Worm (Caenorhabditis elegans): ENCODE data around the gene glt-1.

The glt-1 gene

DNA sequence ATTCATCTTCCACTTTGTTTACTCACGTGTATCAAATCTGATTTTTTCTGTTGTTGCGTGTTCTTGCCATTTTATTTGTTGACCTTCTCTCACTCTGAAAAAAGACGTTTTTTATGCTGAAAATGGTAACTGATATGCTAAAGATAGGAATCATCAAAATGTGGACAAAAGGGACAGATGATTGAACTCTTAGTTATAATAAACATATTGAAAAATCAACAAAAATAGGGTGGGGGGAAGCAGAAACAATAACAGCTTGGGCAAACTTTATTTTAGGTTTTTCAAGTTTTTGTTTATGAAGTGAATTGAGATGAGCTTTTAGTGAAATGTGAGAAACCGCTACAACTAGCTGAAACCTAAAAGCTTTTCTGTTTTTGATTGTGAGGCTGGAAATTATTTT lies 37.1 kb downstream of the glt-1 start, which contains the start of gene F56B6.6:
Gene F56B6.6 (minus strand): TSS at position 101 of the 400 bp plus-strand sequence.
- TF ChIP-seq unc-39 (tag; optimal IDR thresholded peaks at IDR 0.05): no peak

DNA sequence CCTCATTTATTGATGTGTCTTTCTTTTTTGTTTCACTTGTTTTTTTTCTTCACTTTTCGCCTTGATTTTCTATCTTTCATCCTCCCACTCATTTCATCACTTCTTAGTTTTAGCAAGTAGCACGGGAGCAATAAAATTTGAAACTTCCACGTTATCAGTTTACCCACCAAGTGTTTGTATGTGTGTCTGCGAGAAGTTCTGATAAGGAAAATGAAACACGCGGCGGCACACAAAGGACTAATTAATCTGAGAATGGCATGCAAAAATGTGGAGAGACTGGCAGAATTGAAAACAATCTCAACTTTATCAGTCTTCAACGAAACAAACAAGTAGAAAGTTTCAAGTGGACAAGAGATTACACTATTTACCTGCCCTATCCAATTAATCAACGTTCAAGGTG lies 38.4 kb downstream of the glt-1 start:
- TF ChIP-seq unc-62 (GFP tag; optimal IDR thresholded peaks at IDR 0.05) (no peak), lin-39 (tag; optimal IDR thresholded peaks at IDR 0.05) (no peak), ceh-16 (tag; optimal IDR thresholded peaks at IDR 0.05) (no peak), gmeb-1 (tag; optimal IDR thresholded peaks at IDR 0.05) (peak; percentile 8), F13H6.1 (tag; optimal IDR thresholded peaks at IDR 0.05) (peak; percentile 66), sma-3 (GFP tag; optimal IDR thresholded peaks at IDR 0.05) (peak; percentile 35), ztf-4 (tag; optimal IDR thresholded peaks at IDR 0.05) (no peak), nhr-129 (tag; optimal IDR thresholded peaks at IDR 0.05) (peak; percentile 63), elt-3 (tag; optimal IDR thresholded peaks at IDR 0.05) (no peak), crh-2 (tag; optimal IDR thresholded peaks at IDR 0.05) (peak; percentile 84), fos-1 (tag; optimal IDR thresholded peaks at IDR 0.05) (peak; percentile 78), lsy-2 (tag; optimal IDR thresholded peaks at IDR 0.05) (peak in 1 of 2 experiments; percentile 26), sma-9 (GFP tag; optimal IDR thresholded peaks at IDR 0.05) (peak; percentile 51), sma-9 (tag; optimal IDR thresholded peaks at IDR 0.05) (no peak)

DNA sequence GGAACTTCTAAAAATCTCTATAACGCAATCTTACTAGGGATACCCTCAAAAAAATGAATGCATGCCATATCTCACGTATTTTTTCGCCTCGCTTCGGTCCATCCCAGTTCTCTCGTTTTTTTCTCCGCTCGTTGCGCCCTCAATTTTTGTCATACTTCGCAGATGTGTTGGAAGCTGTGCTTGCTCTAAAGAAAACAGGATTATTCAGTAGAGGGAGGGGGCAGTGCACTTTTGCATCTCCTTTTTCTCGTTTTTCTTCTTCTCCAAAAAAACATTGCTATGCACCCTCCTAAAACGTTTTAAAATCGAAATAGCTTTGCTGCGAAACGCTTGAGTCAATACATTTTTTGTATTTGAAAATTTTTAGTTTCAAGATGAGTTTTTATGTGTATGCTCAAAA lies 39.7 kb downstream of the glt-1 start:
- TF ChIP-seq dmd-4 (tag; optimal IDR thresholded peaks at IDR 0.05) (no peak), Y55F3AM.14 (GFP tag; optimal IDR thresholded peaks at IDR 0.05) (peak; percentile 31), nhr-129 (tag; optimal IDR thresholded peaks at IDR 0.05) (peak; percentile 44), nhr-6 (tag; optimal IDR thresholded peaks at IDR 0.05) (no peak), unc-55 (GFP tag; optimal IDR thresholded peaks at IDR 0.05) (no peak), zag-1 (tag; optimal IDR thresholded peaks at IDR 0.05) (peak; percentile 53)

DNA sequence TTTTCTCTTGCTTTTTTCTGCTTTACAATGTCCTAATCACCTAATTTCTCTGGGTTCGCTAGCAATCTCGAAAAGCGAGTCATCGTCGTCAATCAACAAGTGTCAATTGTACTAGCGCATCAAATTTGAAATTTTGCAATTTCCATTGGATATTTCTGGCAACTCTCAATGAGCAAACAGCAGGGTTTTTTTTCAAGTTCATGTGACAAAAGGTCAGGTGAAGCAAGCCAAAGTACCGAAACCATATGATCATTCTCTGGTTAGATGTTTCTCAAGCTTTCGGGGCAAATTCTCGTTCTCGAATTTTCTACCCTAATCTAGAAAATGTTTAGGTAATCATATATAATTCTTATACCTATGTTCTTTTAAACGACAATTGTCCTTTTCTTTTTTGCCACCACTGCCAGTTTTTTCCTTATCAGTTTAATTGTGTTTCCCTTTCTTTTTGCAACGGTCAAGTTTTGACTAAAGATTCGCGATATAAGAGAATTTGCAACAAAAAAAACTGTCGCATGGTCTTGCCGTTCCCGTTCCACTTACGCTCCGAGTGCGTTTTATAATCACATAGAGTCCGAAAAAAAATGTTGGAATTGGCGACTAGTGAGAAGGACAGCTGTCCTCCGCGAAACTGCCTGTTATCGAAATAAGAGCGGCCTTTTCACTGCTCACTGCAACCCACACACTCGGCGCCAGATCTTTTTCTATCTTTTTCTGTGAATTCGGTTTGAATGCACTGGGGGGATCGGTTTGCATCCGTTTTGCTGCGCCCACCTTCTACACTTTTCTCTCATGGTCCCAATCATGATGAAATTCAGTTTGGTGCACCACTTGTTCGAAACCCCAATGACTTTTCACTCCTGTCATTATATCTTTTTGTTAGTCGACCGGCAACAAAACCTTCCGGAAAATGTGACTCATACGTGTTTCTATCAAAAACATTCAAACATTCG lies 40.8 kb downstream of the glt-1 start:
- TF ChIP-seq sma-9 (GFP tag; optimal IDR thresholded peaks at IDR 0.05) (peak; percentile 51), sma-9 (tag; optimal IDR thresholded peaks at IDR 0.05) (no peak), lsy-2 (tag; optimal IDR thresholded peaks at IDR 0.05) (peak in 1 of 2 experiments; percentile 3), gmeb-1 (tag; optimal IDR thresholded peaks at IDR 0.05) (no peak), F13H6.1 (tag; optimal IDR thresholded peaks at IDR 0.05) (peak; percentile 65), C34F6.9 (tag; optimal IDR thresholded peaks at IDR 0.05) (peak; percentile 17), nhr-129 (tag; optimal IDR thresholded peaks at IDR 0.05) (peak; percentile 70), unc-62 (GFP tag; optimal IDR thresholded peaks at IDR 0.05) (no peak), lin-39 (tag; optimal IDR thresholded peaks at IDR 0.05) (no peak), egl-27 (tag; optimal IDR thresholded peaks at IDR 0.05) (no peak), ama-1 (optimal IDR thresholded peaks at IDR 0.05) (peak; percentile 27)

DNA sequence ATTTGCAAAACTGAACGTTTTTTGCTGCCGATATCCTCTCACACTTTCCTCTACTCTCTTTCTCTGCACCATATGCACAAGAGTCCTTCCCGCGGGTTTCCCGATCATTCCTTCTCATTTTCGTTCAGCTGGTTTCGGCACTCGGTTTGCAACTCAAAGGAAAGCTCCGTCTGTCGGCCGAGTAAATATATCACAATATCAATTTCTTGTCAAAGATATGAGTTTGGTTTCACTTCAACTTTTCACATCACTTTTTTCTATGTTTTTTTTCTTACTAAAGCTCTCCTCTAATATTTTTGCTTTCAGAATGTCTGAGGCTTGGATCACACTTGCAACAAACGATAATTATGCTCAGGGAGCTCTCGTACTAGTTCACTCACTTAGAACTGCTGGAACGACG lies 41.5 kb downstream of the glt-1 start, which contains the start of gene gyg-1:
Gene gyg-1 (plus strand): TSS at position 301 of the 400 bp plus-strand sequence.
- TF ChIP-seq nhr-12 (tag; optimal IDR thresholded peaks at IDR 0.05) (no peak), elt-1 (tag; optimal IDR thresholded peaks at IDR 0.05) (no peak), ztf-4 (tag; optimal IDR thresholded peaks at IDR 0.05) (no peak), lsy-2 (tag; optimal IDR thresholded peaks at IDR 0.05) (no peak), nhr-237 (tag; optimal IDR thresholded peaks at IDR 0.05) (no peak), nhr-129 (tag; optimal IDR thresholded peaks at IDR 0.05) (peak; percentile 11), ceh-16 (tag; optimal IDR thresholded peaks at IDR 0.05) (no peak), F13H6.1 (tag; optimal IDR thresholded peaks at IDR 0.05) (no peak), unc-55 (GFP tag; optimal IDR thresholded peaks at IDR 0.05) (no peak)

DNA sequence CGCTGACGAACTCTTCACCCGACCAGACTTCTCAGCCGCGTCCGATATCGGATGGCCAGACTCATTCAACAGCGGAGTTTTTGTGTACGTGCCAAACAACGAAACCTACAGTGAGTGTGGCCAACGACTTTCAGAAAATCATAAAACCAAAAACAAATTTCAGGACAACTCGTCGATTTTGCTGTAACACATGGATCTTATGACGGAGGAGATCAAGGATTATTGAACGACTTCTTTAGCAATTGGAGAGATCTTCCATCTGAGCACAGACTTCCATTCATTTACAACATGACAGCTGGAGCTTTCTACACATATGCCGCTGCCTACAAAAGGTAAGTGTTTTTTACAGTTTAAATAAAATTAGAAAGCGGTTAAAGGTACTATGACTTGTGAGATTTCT lies 42.2 kb downstream of the glt-1 start:
- TF ChIP-seq fos-1 (tag; optimal IDR thresholded peaks at IDR 0.05) (no peak), ztf-11 (tag; optimal IDR thresholded peaks at IDR 0.05) (no peak), unc-62 (GFP tag; optimal IDR thresholded peaks at IDR 0.05) (no peak), mdl-1 (tag; optimal IDR thresholded peaks at IDR 0.05) (no peak), zag-1 (tag; optimal IDR thresholded peaks at IDR 0.05) (no peak), gmeb-1 (tag; optimal IDR thresholded peaks at IDR 0.05) (no peak), R02D3.7 (tag; optimal IDR thresholded peaks at IDR 0.05) (no peak), ceh-16 (tag; optimal IDR thresholded peaks at IDR 0.05) (no peak), sem-4 (tag; optimal IDR thresholded peaks at IDR 0.05) (no peak), mbf-1 (tag; optimal IDR thresholded peaks at IDR 0.05) (no peak), nhr-12 (tag; optimal IDR thresholded peaks at IDR 0.05) (no peak)

All from whole organism, L2 larva.